Worm (Caenorhabditis elegans): ENCODE results near the gene sqst-2.
A peak's percentile ranks its signal among the peaks of the same experiment; 100 is the strongest.

The sqst-2 gene

DNA sequence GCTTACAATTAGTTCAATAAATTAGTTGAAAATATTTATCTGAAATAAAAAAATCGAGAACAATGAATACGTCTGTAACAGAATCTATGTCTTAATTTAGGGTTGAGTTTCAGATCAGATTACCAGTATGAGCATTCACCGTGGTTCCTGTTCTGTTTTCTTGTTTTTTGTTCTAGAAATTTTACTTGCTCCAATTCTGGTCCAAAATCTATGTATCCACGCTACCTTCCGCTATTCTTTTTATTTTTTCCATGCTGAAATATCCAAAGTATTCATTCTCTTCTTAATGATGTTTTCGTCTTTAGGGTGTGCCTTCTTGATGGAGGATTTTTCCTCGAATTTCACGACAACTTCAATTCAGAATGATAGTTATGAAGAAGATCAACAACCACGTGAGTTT, 23.4 kb downstream of the sqst-2 start, which contains the start of gene npr-27:
npr-27 (plus strand) TSS at position 301 of the 400 bp plus-strand sequence.
- TF ChIP-seq fkh-4 (tag; optimal IDR thresholded peaks at IDR 0.05; ENCODE audit: borderline replicate concordance) (no peak), aha-1 (tag; optimal IDR thresholded peaks at IDR 0.05) (no peak), irx-1 (tag; optimal IDR thresholded peaks at IDR 0.05) (no peak), lsy-2 (tag; optimal IDR thresholded peaks at IDR 0.05) (no peak), alr-1 (tag; optimal IDR thresholded peaks at IDR 0.05; ENCODE audit: borderline replicate concordance) (no peak), C16A3.4 (tag; optimal IDR thresholded peaks at IDR 0.05) (no peak), ama-1 (optimal IDR thresholded peaks at IDR 0.05) (no peak), ceh-90 (tag; optimal IDR thresholded peaks at IDR 0.05) (no peak), fos-1 (tag; optimal IDR thresholded peaks at IDR 0.05) (no peak), lin-35 (GFP tag; optimal IDR thresholded peaks at IDR 0.05) (no peak), hpl-2 (GFP tag; optimal IDR thresholded peaks at IDR 0.05) (no peak), tbx-2 (tag; optimal IDR thresholded peaks at IDR 0.05) (no peak), unc-130 (tag; optimal IDR thresholded peaks at IDR 0.05) (no peak), lin-39 (tag; optimal IDR thresholded peaks at IDR 0.05) (no peak)

DNA sequence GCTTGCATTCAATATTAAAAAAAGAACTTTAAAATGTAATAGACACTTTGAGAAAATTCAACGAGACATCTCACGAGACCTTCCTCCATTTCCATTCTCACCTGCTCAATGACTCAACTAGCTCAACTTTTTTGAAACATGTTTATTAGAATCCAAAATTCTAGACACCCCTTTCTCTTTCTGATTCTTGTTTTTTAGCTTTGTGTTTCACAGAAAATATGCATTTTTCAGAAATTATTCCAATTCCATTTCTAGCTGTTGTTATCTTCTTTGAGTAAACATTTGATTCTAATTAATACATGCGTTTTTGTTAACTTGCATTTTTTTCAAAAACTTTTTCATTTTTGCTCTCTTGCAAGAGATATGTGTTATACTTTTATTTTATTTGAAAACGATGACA, 27.3 kb downstream of the sqst-2 start:
- no peak for TF ChIP-seq nhr-11 (tag; optimal IDR thresholded peaks at IDR 0.05)
- no peak for TF ChIP-seq nhr-20 (tag; optimal IDR thresholded peaks at IDR 0.05)
- TF ChIP-seq mab-9 (GFP tag; IDR thresholded peaks at IDR 0.05), result no peak
- TF ChIP-seq lin-13 (GFP tag; optimal IDR thresholded peaks at IDR 0.05), result no peak
- peak; percentile 35 for TF ChIP-seq nhr-71 (tag; optimal IDR thresholded peaks at IDR 0.05)
- no peak for TF ChIP-seq isw-1 (GFP tag; IDR thresholded peaks at IDR 0.05)
- no peak for TF ChIP-seq nhr-77 (tag; optimal IDR thresholded peaks at IDR 0.05)
- no peak for TF ChIP-seq C04F5.9 (tag; optimal IDR thresholded peaks at IDR 0.05)
- no peak for TF ChIP-seq unc-86 (tag; optimal IDR thresholded peaks at IDR 0.05)
- TF ChIP-seq fkh-8 (tag; optimal IDR thresholded peaks at IDR 0.05), result peak; percentile 60
- TF ChIP-seq ceh-82 (tag; optimal IDR thresholded peaks at IDR 0.05), result no peak
- no peak for TF ChIP-seq unc-130 (tag; optimal IDR thresholded peaks at IDR 0.05)
- no peak for TF ChIP-seq lsy-2 (tag; optimal IDR thresholded peaks at IDR 0.05)
- no peak for TF ChIP-seq elt-2 (tag; optimal IDR thresholded peaks at IDR 0.05)
- TF ChIP-seq hlh-4 (tag; optimal IDR thresholded peaks at IDR 0.05), result peak; percentile 69
- no peak for TF ChIP-seq efl-3 (GFP tag; optimal IDR thresholded peaks at IDR 0.05)
- no peak for TF ChIP-seq hlh-17 (GFP tag; optimal IDR thresholded peaks at IDR 0.05; ENCODE audit: borderline replicate concordance)
- no peak for TF ChIP-seq ceh-8 (GFP tag; optimal IDR thresholded peaks at IDR 0.05)

DNA sequence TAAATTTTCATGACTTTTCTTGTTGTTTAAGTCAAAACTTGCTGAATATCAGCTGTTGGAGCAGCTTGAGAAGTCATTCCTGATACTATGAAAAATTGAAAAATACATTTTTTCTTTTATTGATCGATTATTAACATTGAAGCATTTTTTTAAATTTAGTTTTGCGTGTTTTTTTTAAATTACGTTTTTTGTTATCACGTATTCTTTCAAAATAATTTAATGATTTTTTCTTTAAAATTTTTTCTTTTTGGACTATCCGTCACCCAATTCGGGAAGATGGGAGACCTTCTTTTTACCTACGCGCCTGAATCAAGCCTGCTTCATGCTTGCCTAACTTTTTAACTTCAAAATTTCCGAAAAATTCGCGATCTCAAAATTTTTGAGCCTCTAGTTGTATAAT, 34.7 kb downstream of the sqst-2 start, which contains the start of gene F42C5.5:
F42C5.5 (minus strand) TSS at position 101 of the 400 bp plus-strand sequence.
- TF ChIP-seq lsy-2 (tag; optimal IDR thresholded peaks at IDR 0.05) (no peak), mab-9 (GFP tag; IDR thresholded peaks at IDR 0.05) (no peak), egl-27 (tag; optimal IDR thresholded peaks at IDR 0.05) (no peak), pax-3 (tag; optimal IDR thresholded peaks at IDR 0.05) (no peak), C04F5.9 (tag; optimal IDR thresholded peaks at IDR 0.05) (no peak), nhr-76 (tag; optimal IDR thresholded peaks at IDR 0.05) (no peak)

DNA sequence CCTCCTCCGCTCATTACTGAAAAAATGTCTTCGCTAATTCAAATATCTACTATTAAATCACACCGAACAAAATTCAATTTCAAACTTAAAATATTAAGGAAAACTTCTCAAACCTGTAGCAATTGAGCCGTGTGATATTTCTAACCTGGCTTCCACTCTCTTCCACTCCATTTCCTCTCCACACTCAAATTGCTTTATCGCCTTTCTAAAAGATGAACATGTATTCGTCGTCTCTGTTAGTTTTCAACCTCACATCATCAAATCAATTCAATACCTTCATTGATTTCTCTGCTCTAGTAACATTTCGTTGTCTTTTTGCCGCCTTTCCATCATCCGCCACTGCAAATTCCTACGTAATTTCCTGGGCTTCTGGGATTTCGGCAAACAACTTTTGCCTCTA, 36.8 kb downstream of the sqst-2 start, which contains the start of gene F42C5.4:
F42C5.4 (minus strand) TSS at position 171 of the 400 bp plus-strand sequence.
- no peak for TF ChIP-seq C04F5.9 (tag; optimal IDR thresholded peaks at IDR 0.05)
- no peak for TF ChIP-seq efl-3 (GFP tag; optimal IDR thresholded peaks at IDR 0.05)
- no peak for TF ChIP-seq lin-39 (tag; optimal IDR thresholded peaks at IDR 0.05)
- TF ChIP-seq nhr-77 (tag; optimal IDR thresholded peaks at IDR 0.05), result no peak
- TF ChIP-seq zag-1 (tag; optimal IDR thresholded peaks at IDR 0.05), result no peak
- TF ChIP-seq ceh-8 (GFP tag; optimal IDR thresholded peaks at IDR 0.05), result no peak
- TF ChIP-seq aha-1 (tag; optimal IDR thresholded peaks at IDR 0.05), result no peak
- no peak for TF ChIP-seq ztf-11 (tag; optimal IDR thresholded peaks at IDR 0.05)

DNA sequence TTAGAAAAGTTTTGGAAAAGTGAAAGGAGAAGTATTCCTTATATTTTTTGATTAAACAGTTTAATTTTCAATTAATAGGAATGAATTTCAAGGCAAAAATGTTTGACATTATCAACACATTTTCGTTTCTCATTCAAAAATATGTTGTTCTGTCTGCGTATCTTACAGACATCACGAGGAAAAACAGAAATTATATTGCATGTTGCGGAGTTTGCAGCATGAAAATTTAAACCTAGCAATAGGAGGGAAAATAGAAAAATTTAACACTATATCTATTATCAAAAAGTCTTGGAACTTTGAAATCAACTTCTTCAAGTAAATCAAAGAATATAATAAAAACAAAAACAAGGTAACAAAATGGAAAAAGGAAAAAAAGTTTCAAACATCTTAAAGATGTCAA, 37.7 kb downstream of the sqst-2 start:
- TF ChIP-seq unc-98 (GFP tag; IDR thresholded peaks at IDR 0.05), result no peak
- peak; percentile 20 to 65 for TF ChIP-seq lin-35 (GFP tag; optimal IDR thresholded peaks at IDR 0.05)
- TF ChIP-seq ceh-88 (GFP tag; IDR thresholded peaks at IDR 0.05), result no peak
- TF ChIP-seq nhr-77 (tag; optimal IDR thresholded peaks at IDR 0.05), result no peak
- peak; percentile 10 to 34 for TF ChIP-seq efl-1 (optimal IDR thresholded peaks at IDR 0.05)
- TF ChIP-seq efl-1 (GFP tag; optimal IDR thresholded peaks at IDR 0.05 in 1 of 2), result peak; percentile 39 to 94
- no peak for TF ChIP-seq unc-130 (tag; optimal IDR thresholded peaks at IDR 0.05)
- TF ChIP-seq grh-1 (GFP tag; IDR thresholded peaks at IDR 0.05), result no peak
- no peak for TF ChIP-seq irx-1 (tag; optimal IDR thresholded peaks at IDR 0.05)
- TF ChIP-seq dpl-1 (GFP tag; optimal IDR thresholded peaks at IDR 0.05), result peak in 1 of 3 experiments; percentile 53
- TF ChIP-seq nhr-47 (tag; optimal IDR thresholded peaks at IDR 0.05), result no peak
- no peak for TF ChIP-seq sox-4 (tag; optimal IDR thresholded peaks at IDR 0.05)
- TF ChIP-seq mab-9 (GFP tag; IDR thresholded peaks at IDR 0.05), result no peak
- no peak for TF ChIP-seq ztf-11 (tag; optimal IDR thresholded peaks at IDR 0.05)
- TF ChIP-seq blmp-1 (tag; optimal IDR thresholded peaks at IDR 0.05), result no peak
- no peak for TF ChIP-seq ceh-82 (tag; optimal IDR thresholded peaks at IDR 0.05)
- no peak for TF ChIP-seq skn-1 (tag; optimal IDR thresholded peaks at IDR 0.05)

All from whole organism, L1 larva.